Fruit fly (Drosophila melanogaster) whole organism, embryonic: Measurements from ENCODE around the gene CG13315.

Source experiments
- Atf6 ChIP-seq: fragments of 200-800 bp; sonication (Bioruptor generic); IDR thresholded peaks from 2 replicates; pipeline ENCODE4 v1.3.6; 2022; ENCODE audit warnings: missing biosample characterization, missing genetic modification characterization
- CG11456 ChIP-seq: fragments of 200-800 bp; sonication (Bioruptor generic); IDR thresholded peaks from 3 replicates; pipeline ENCODE4 v1.3.6; 2022; ENCODE audit warnings: missing biosample characterization, missing genetic modification characterization
- CG11504 ChIP-seq: fragments of 200-800 bp; sonication (Bioruptor generic); optimal IDR thresholded peaks from 3 replicates; lab custom pipeline; 2019; ENCODE audit warnings: missing biosample characterization, mild to moderate bottlenecking, missing genetic modification characterization, moderate library complexity
- CG11695 ChIP-seq: fragments of 200-800 bp; sonication (Bioruptor generic); IDR thresholded peaks from 3 replicates; pipeline ENCODE4 v1.3.6; 2022; ENCODE audit warnings: missing biosample characterization, missing genetic modification characterization
- CG12071 ChIP-seq: fragments of 200-800 bp; sonication (Bioruptor generic); optimal IDR thresholded peaks from 3 replicates; lab custom pipeline; 2018; ENCODE audit warnings: missing biosample characterization, mild to moderate bottlenecking, missing genetic modification characterization
- CG12391 ChIP-seq: fragments of 200-800 bp; sonication (Bioruptor generic); optimal IDR thresholded peaks from 3 replicates; lab custom pipeline; 2018; ENCODE audit warnings: missing biosample characterization, mild to moderate bottlenecking, missing genetic modification characterization, moderate library complexity
- CG12769 ChIP-seq: fragments of 200-800 bp; sonication (Bioruptor generic); optimal IDR thresholded peaks from 2 replicates; lab custom pipeline; 2019; ENCODE audit warnings: missing biosample characterization, mild to moderate bottlenecking, missing genetic modification characterization, moderate library complexity
- CG12942 ChIP-seq: fragments of 200-800 bp; sonication (Bioruptor generic); optimal IDR thresholded peaks from 3 replicates; lab custom pipeline; 2016; ENCODE audit warnings: missing biosample characterization, missing genetic modification characterization
- CG13296 ChIP-seq: fragments of 200-800 bp; sonication (Bioruptor generic); optimal IDR thresholded peaks from 3 replicates; lab custom pipeline; 2018; ENCODE audit warnings: missing biosample characterization, mild to moderate bottlenecking, missing genetic modification characterization
- CG16863 ChIP-seq: fragments of 200-800 bp; sonication (Bioruptor generic); optimal IDR thresholded peaks from 3 replicates; lab custom pipeline; 2016; ENCODE audit warnings: missing biosample characterization, missing genetic modification characterization
- CG17829 ChIP-seq: fragments of 200-800 bp; optimal IDR thresholded peaks from 2 replicates; lab custom pipeline; 2019; ENCODE audit warnings: missing biosample characterization, mild to moderate bottlenecking, missing genetic modification characterization, moderate library complexity
- CG1792 ChIP-seq: fragments of 200-800 bp; sonication (Bioruptor generic); optimal IDR thresholded peaks from 2 replicates; lab custom pipeline; 2016; ENCODE audit warnings: missing biosample characterization, missing genetic modification characterization
- CG2202 ChIP-seq: fragments of 200-800 bp; sonication (Bioruptor generic); optimal IDR thresholded peaks from 2 replicates; lab custom pipeline; 2018; ENCODE audit warnings: missing biosample characterization, mild to moderate bottlenecking, missing genetic modification characterization
- CG2712 ChIP-seq: fragments of 200-800 bp; optimal IDR thresholded peaks from 3 replicates; lab custom pipeline; 2019; ENCODE audit warnings: missing biosample characterization, mild to moderate bottlenecking, missing genetic modification characterization, moderate library complexity
- CG30020 ChIP-seq: fragments of 200-800 bp; optimal IDR thresholded peaks from 2 replicates; lab custom pipeline; 2019; ENCODE audit warnings: missing biosample characterization, mild to moderate bottlenecking, missing genetic modification characterization, moderate library complexity
- CG32767 ChIP-seq: fragments of 200-800 bp; sonication (Bioruptor generic); IDR thresholded peaks from 2 replicates; pipeline ENCODE4 v1.3.6; 2022; ENCODE audit warnings: missing biosample characterization, missing genetic modification characterization
- CG32772 ChIP-seq: fragments of 200-800 bp; sonication (Bioruptor generic); IDR thresholded peaks from 2 replicates; pipeline ENCODE4 v1.3.6; 2022; ENCODE audit warnings: missing biosample characterization, missing genetic modification characterization
- CG4282 ChIP-seq: fragments of 200-800 bp; sonication (Bioruptor generic); optimal IDR thresholded peaks from 2 replicates; lab custom pipeline; 2016; ENCODE audit warnings: missing biosample characterization, missing genetic modification characterization
- CG4328 ChIP-seq: fragments of 200-800 bp; sonication (Bioruptor generic); optimal IDR thresholded peaks from 3 replicates; lab custom pipeline; 2017; ENCODE audit warnings: missing biosample characterization, missing genetic modification reagents, missing genetic modification characterization
- CG5245 ChIP-seq: fragments of 200-800 bp; sonication (Bioruptor generic); optimal IDR thresholded peaks from 3 replicates; lab custom pipeline; 2016; ENCODE audit warnings: missing biosample characterization, missing genetic modification characterization
- CG6765 ChIP-seq: fragments of 200-800 bp; sonication (Bioruptor generic); optimal IDR thresholded peaks from 3 replicates; lab custom pipeline; 2017; ENCODE audit warnings: missing biosample characterization, mild to moderate bottlenecking, missing genetic modification characterization
- CG6791 ChIP-seq: fragments of 200-800 bp; sonication (Bioruptor generic); IDR thresholded peaks from 3 replicates; pipeline ENCODE4 v1.3.6; 2022; ENCODE audit warnings: missing biosample characterization, missing genetic modification characterization; ENCODE audit not compliant: partially characterized antibody
- CG7556 ChIP-seq: fragments of 200-800 bp; sonication (Bioruptor generic); optimal IDR thresholded peaks from 2 replicates; lab custom pipeline; 2017; ENCODE audit warnings: missing biosample characterization, mild to moderate bottlenecking, missing genetic modification characterization
- Drgx ChIP-seq: fragments of 200-800 bp; sonication (Bioruptor generic); IDR thresholded peaks from 2 replicates; pipeline ENCODE4 v1.3.6; 2022; ENCODE audit warnings: missing biosample characterization, missing genetic modification characterization
- Fer3 ChIP-seq: fragments of 200-800 bp; sonication (Bioruptor generic); optimal IDR thresholded peaks from 2 replicates; lab custom pipeline; 2018; ENCODE audit warnings: missing biosample characterization, mild to moderate bottlenecking, missing genetic modification characterization, moderate library complexity
- Hey ChIP-seq: fragments of 200-800 bp; sonication (Bioruptor generic); optimal IDR thresholded peaks from 3 replicates; lab custom pipeline; 2018; ENCODE audit warnings: missing biosample characterization, mild to moderate bottlenecking, missing genetic modification characterization
- Hmr ChIP-seq: fragments of 200-800 bp; sonication (Bioruptor generic); optimal IDR thresholded peaks from 3 replicates; lab custom pipeline; 2017; ENCODE audit warnings: mild to moderate bottlenecking, missing biosample characterization, missing genetic modification reagents, missing genetic modification characterization
- Hr51 ChIP-seq, 2 experiments: fragments of 200-800 bp; sonication (Bioruptor generic); optimal IDR thresholded peaks; 2 replicates in 1 of 2; 3 replicates in 1 of 2; lab custom pipeline; 2016 to 2018; ENCODE audit warnings: missing biosample characterization in 2 of 2, missing genetic modification characterization in 2 of 2, mild to moderate bottlenecking in 1 of 2, moderate library complexity in 1 of 2
- NC2α ChIP-seq: fragments of 200-800 bp; sonication (Bioruptor generic); optimal IDR thresholded peaks from 2 replicates; lab custom pipeline; 2016; ENCODE audit warnings: missing biosample characterization, missing genetic modification characterization
- Ptx1 ChIP-seq: fragments of 200-800 bp; sonication (Bioruptor generic); IDR thresholded peaks from 2 replicates; pipeline ENCODE4 v1.3.6; 2022; ENCODE audit warnings: missing biosample characterization, missing genetic modification characterization
- Scr ChIP-seq: fragments of 200-800 bp; sonication (Bioruptor generic); IDR thresholded peaks from 2 replicates; pipeline ENCODE4 v1.3.6; 2022; ENCODE audit warnings: missing biosample characterization, missing genetic modification characterization; ENCODE audit not compliant: partially characterized antibody
- Ssrp ChIP-seq: fragments of 200-800 bp; sonication (Bioruptor generic); optimal IDR thresholded peaks from 2 replicates; lab custom pipeline; 2018; ENCODE audit warnings: missing biosample characterization, mild to moderate bottlenecking, missing genetic modification characterization, moderate library complexity
- ap ChIP-seq: fragments of 200-800 bp; sonication (Bioruptor generic); IDR thresholded peaks from 2 replicates; pipeline ENCODE4 v1.3.6; 2022; ENCODE audit warnings: missing biosample characterization, missing genetic modification characterization
- ato ChIP-seq: fragments of 200-800 bp; sonication (Bioruptor generic); IDR thresholded peaks from 2 replicates; pipeline ENCODE4 v1.3.6; 2022; ENCODE audit warnings: missing biosample characterization, missing genetic modification characterization; ENCODE audit not compliant: partially characterized antibody
- bcd ChIP-seq: fragments of 200-800 bp; sonication (Bioruptor generic); optimal IDR thresholded peaks from 2 replicates; lab custom pipeline; 2017; ENCODE audit warnings: missing biosample characterization, mild to moderate bottlenecking, missing genetic modification characterization
- cas ChIP-seq: fragments of 200-800 bp; sonication (Bioruptor generic); IDR thresholded peaks from 2 replicates; pipeline ENCODE4 v1.3.6; 2022; ENCODE audit warnings: missing biosample characterization, missing genetic modification characterization
- corto ChIP-seq: fragments of 200-800 bp; sonication (Bioruptor generic); optimal IDR thresholded peaks from 2 replicates; lab custom pipeline; 2016; ENCODE audit warnings: missing biosample characterization, mild to moderate bottlenecking, missing genetic modification characterization, moderate library complexity
- disco-r ChIP-seq: fragments of 200-800 bp; sonication (Bioruptor generic); optimal IDR thresholded peaks from 2 replicates; lab custom pipeline; 2016; ENCODE audit warnings: missing biosample characterization, missing genetic modification characterization
- ewg ChIP-seq: fragments of 200-800 bp; sonication (Bioruptor generic); optimal IDR thresholded peaks from 3 replicates; lab custom pipeline; 2017; ENCODE audit warnings: mild to moderate bottlenecking, missing biosample characterization, missing genetic modification reagents, missing genetic modification characterization
- fd64A ChIP-seq: fragments of 200-800 bp; sonication (Bioruptor generic); optimal IDR thresholded peaks from 3 replicates; lab custom pipeline; 2018; ENCODE audit warnings: missing biosample characterization, mild to moderate bottlenecking, missing genetic modification characterization
- ken ChIP-seq: fragments of 200-800 bp; sonication (Bioruptor generic); IDR thresholded peaks from 3 replicates; pipeline ENCODE4 v1.3.6; 2022; ENCODE audit warnings: missing biosample characterization, missing genetic modification characterization
- mam ChIP-seq: fragments of 200-800 bp; sonication (Bioruptor generic); optimal IDR thresholded peaks from 3 replicates; lab custom pipeline; 2016; ENCODE audit warnings: missing biosample characterization, missing genetic modification characterization
- sim ChIP-seq: fragments of 200-800 bp; sonication (Bioruptor generic); IDR thresholded peaks from 2 replicates; pipeline ENCODE4 v1.3.6; 2022; ENCODE audit warnings: missing biosample characterization, missing genetic modification characterization
- tx ChIP-seq: fragments of 200-800 bp; sonication (Bioruptor generic); optimal IDR thresholded peaks from 2 replicates; lab custom pipeline; 2016; ENCODE audit warnings: missing biosample characterization, missing genetic modification characterization
- zen2 ChIP-seq: fragments of 200-800 bp; sonication (Bioruptor generic); IDR thresholded peaks from 3 replicates; pipeline ENCODE4 v1.3.6; 2022; ENCODE audit warnings: missing biosample characterization, missing genetic modification characterization; ENCODE audit not compliant: partially characterized antibody

CG13315 gene

DNA sequence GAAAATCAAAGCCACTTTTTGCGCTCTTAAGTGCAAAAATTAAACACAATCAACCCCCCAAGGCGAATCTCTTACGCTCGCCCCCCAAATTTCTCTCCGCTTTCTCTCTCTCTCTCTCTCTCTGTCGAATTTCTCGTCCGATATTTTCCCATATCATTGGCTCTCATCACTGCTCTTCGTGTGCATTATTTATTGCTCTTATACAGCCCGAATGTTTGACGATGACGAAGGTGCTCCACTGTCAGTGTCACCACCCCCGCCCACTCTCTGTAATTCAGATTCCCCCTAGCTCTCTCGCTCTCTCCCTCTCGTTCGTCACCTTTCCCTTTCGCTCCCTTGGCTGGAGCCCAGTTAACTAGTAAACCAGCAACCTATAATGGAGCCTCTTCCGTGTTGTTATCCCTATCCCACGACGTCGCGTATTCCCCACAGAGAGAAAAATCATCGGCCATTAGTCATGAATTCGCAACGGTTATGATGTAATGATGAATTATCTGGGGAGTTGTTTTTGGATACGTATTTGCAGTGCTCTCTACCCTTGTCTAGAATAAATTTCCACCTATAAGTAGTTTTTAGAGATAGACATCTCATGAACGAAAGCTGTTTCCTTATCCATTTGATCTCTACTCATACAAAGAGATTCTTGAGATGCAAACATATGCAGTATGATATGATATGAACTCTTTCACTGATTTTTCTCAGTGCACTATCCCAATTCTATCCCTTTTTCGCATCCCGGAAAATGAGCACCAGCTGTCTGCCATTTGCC is 31.2 kb downstream of the CG13315 start (continued):
- peak; percentile 43 for TF ChIP-seq Fer3 (tag; lab: Kevin White, UChicago)
- peak; percentile 34 for TF ChIP-seq CG1792 (GFP tag; lab: Kevin White, UChicago)
- no peak for TF ChIP-seq NC2α (GFP tag; lab: Kevin White, UChicago)
- peak; percentile 57 for TF ChIP-seq disco-r (GFP tag; lab: Kevin White, UChicago)
- peak; percentile 35 for TF ChIP-seq CG17829 (tag; lab: Kevin White, UChicago)
- TF ChIP-seq CG12391 (tag; lab: Kevin White, UChicago): peak; percentile 44
- peak; percentile 66; the same call in 2 of the 3 replicates for TF ChIP-seq CG11456 (GFP tag; lab: Robert Waterston, UW)
- TF ChIP-seq Hmr (GFP tag; lab: Kevin White, UChicago): peak; percentile 76
- TF ChIP-seq CG6765 (GFP tag; lab: Kevin White, UChicago): peak; percentile 45
- TF ChIP-seq ewg (GFP tag; lab: Kevin White, UChicago): peak; percentile 15
- TF ChIP-seq Drgx (GFP tag; lab: Robert Waterston, UW): no peak
- TF ChIP-seq corto (GFP tag; lab: Kevin White, UChicago): no peak
- TF ChIP-seq CG6791: no peak
- TF ChIP-seq CG11695 (GFP tag; lab: Robert Waterston, UW): peak; percentile 53; the same call in 2 of the 3 replicates
- peak; percentile 59 for TF ChIP-seq mam
- peak; percentile 50 for TF ChIP-seq CG2712 (tag; lab: Kevin White, UChicago)
- TF ChIP-seq CG5245 (GFP tag; lab: Kevin White, UChicago): no peak
- no peak for TF ChIP-seq CG30020 (tag; lab: Kevin White, UChicago)
- TF ChIP-seq CG12769 (tag; lab: Kevin White, UChicago): peak; percentile 73
- TF ChIP-seq Ssrp (tag; lab: Kevin White, UChicago): peak; percentile 42
- peak; percentile 30 for TF ChIP-seq tx (GFP tag; lab: Kevin White, UChicago)
- TF ChIP-seq CG12942 (GFP tag; lab: Kevin White, UChicago): peak; percentile 2
- TF ChIP-seq CG7556: peak; percentile 50
- peak; percentile 46 for TF ChIP-seq bcd (GFP tag; lab: Kevin White, UChicago)
- TF ChIP-seq CG4328: no peak
- TF ChIP-seq Hey (tag; lab: Kevin White, UChicago): no peak
- no peak for TF ChIP-seq CG2202
- no peak for TF ChIP-seq ato (GFP tag; lab: Robert Waterston, UW)
- peak in 1 of 2 experiments; percentile 59 for TF ChIP-seq Hr51 (GFP tag; optimal IDR thresholded peaks at IDR 0.05; lab: Kevin White, UChicago)
- TF ChIP-seq Atf6 (GFP tag; lab: Robert Waterston, UW): no peak
- TF ChIP-seq fd64A (GFP tag; lab: Kevin White, UChicago): no peak
- no peak for TF ChIP-seq Scr (GFP tag; lab: Robert Waterston, UW)
- peak; percentile 32 for TF ChIP-seq CG13296 (GFP tag; lab: Kevin White, UChicago)
- TF ChIP-seq CG32772 (GFP tag; lab: Robert Waterston, UW): no peak
- TF ChIP-seq cas (GFP tag; lab: Robert Waterston, UW): no peak
- no peak for TF ChIP-seq ken (GFP tag; lab: Robert Waterston, UW)
- TF ChIP-seq Ptx1 (GFP tag; lab: Robert Waterston, UW): peak; percentile 66
- TF ChIP-seq CG16863: peak; percentile 25
- no peak for TF ChIP-seq CG4282 (GFP tag; lab: Kevin White, UChicago)
- TF ChIP-seq zen2 (GFP tag; lab: Robert Waterston, UW): no peak
- TF ChIP-seq sim (GFP tag; lab: Robert Waterston, UW): no peak
- 0 out of 2 replicates have a peak, but pooled peaks have one; percentile 3 for TF ChIP-seq ap (GFP tag; lab: Robert Waterston, UW)
- TF ChIP-seq CG12071 (GFP tag; lab: Kevin White, UChicago): no peak
- TF ChIP-seq CG32767 (GFP tag; lab: Robert Waterston, UW): no peak
- peak; percentile 61 for TF ChIP-seq CG11504 (tag; lab: Kevin White, UChicago)
- TF ChIP-seq, all 482 proteins: peak for 221
